Fruit fly (Drosophila melanogaster) whole organism, embryonic: ENCODE results near the gene mask.

ENCODE experiments used
- Abd-B ChIP-seq: fragments of 200-800 bp; sonication (Bioruptor generic); optimal IDR thresholded peaks from 2 replicates; lab custom pipeline; 2018; ENCODE audit warnings: missing biosample characterization, mild to moderate bottlenecking, missing genetic modification characterization, moderate library complexity
- Ada2b ChIP-seq: fragments of 200-800 bp; sonication (Bioruptor generic); IDR thresholded peaks from 2 replicates; pipeline ENCODE4 v1.3.6; 2022; ENCODE audit warnings: missing biosample characterization, missing genetic modification characterization
- Aef1 ChIP-seq: fragments of 200-800 bp; sonication (Bioruptor generic); IDR thresholded peaks from 3 replicates; pipeline ENCODE4 v1.3.6; 2022; ENCODE audit warnings: missing biosample characterization, missing genetic modification characterization
- Bgb ChIP-seq: fragments of 200-800 bp; sonication (Bioruptor generic); IDR thresholded peaks from 2 replicates; pipeline ENCODE4 v1.3.6; 2022; ENCODE audit warnings: missing biosample characterization, missing genetic modification characterization; ENCODE audit not compliant: partially characterized antibody
- CG1024 ChIP-seq: fragments of 200-800 bp; sonication (Bioruptor generic); IDR thresholded peaks from 2 replicates; pipeline ENCODE4 v1.3.6; 2022; ENCODE audit warnings: missing biosample characterization, missing genetic modification characterization
- CG10366 ChIP-seq: fragments of 200-800 bp; sonication (Bioruptor generic); IDR thresholded peaks from 2 replicates; pipeline ENCODE4 v1.3.6; 2022; ENCODE audit warnings: missing biosample characterization, missing genetic modification characterization
- CG10959 ChIP-seq: fragments of 200-800 bp; sonication (Bioruptor generic); IDR thresholded peaks from 2 replicates; pipeline ENCODE4 v1.3.6; 2022; ENCODE audit warnings: missing biosample characterization, missing genetic modification characterization
- CG11085 ChIP-seq: fragments of 200-800 bp; sonication (Bioruptor generic); IDR thresholded peaks from 2 replicates; pipeline ENCODE4 v1.3.6; 2022; ENCODE audit warnings: missing biosample characterization, missing genetic modification characterization
- CG11723 ChIP-seq: fragments of 200-800 bp; sonication (Bioruptor generic); optimal IDR thresholded peaks from 2 replicates; lab custom pipeline; 2017; ENCODE audit warnings: missing biosample characterization, mild to moderate bottlenecking, missing genetic modification characterization
- CG12071 ChIP-seq: fragments of 200-800 bp; sonication (Bioruptor generic); optimal IDR thresholded peaks from 3 replicates; lab custom pipeline; 2018; ENCODE audit warnings: missing biosample characterization, mild to moderate bottlenecking, missing genetic modification characterization
- CG13296 ChIP-seq: fragments of 200-800 bp; sonication (Bioruptor generic); optimal IDR thresholded peaks from 3 replicates; lab custom pipeline; 2018; ENCODE audit warnings: missing biosample characterization, mild to moderate bottlenecking, missing genetic modification characterization
- CG14441 ChIP-seq: fragments of 200-800 bp; sonication (Bioruptor generic); IDR thresholded peaks from 2 replicates; pipeline ENCODE4 v1.3.6; 2022; ENCODE audit warnings: missing biosample characterization, missing genetic modification characterization
- CG16863 ChIP-seq: fragments of 200-800 bp; sonication (Bioruptor generic); optimal IDR thresholded peaks from 3 replicates; lab custom pipeline; 2016; ENCODE audit warnings: missing biosample characterization, missing genetic modification characterization
- CG17361 ChIP-seq: fragments of 200-800 bp; sonication (Bioruptor generic); IDR thresholded peaks from 3 replicates; pipeline ENCODE4 v1.3.6; 2022; ENCODE audit warnings: missing biosample characterization, missing genetic modification characterization
- CG18599 ChIP-seq: fragments of 200-800 bp; sonication (Bioruptor generic); optimal IDR thresholded peaks from 3 replicates; lab custom pipeline; 2017; ENCODE audit warnings: missing biosample characterization, missing genetic modification characterization, mild to moderate bottlenecking, moderate library complexity, missing genetic modification reagents
- CG30403 ChIP-seq: fragments of 200-800 bp; sonication (Bioruptor generic); optimal IDR thresholded peaks from 3 replicates; lab custom pipeline; 2016; ENCODE audit warnings: missing biosample characterization, missing genetic modification characterization
- CG3065 ChIP-seq: fragments of 200-800 bp; sonication (Bioruptor generic); optimal IDR thresholded peaks from 2 replicates; lab custom pipeline; 2016; ENCODE audit warnings: missing biosample characterization, missing genetic modification characterization
- CG31224 ChIP-seq: fragments of 200-800 bp; sonication (Bioruptor generic); IDR thresholded peaks from 2 replicates; pipeline ENCODE4 v1.3.6; 2022; ENCODE audit warnings: missing biosample characterization, missing genetic modification characterization
- CG33213 ChIP-seq: fragments of 200-800 bp; sonication (Bioruptor generic); optimal IDR thresholded peaks from 3 replicates; lab custom pipeline; 2016; ENCODE audit warnings: missing biosample characterization, missing genetic modification characterization
- CG7271 ChIP-seq: fragments of 200-800 bp; sonication (Bioruptor generic); optimal IDR thresholded peaks from 2 replicates; lab custom pipeline; 2018; ENCODE audit warnings: missing biosample characterization, mild to moderate bottlenecking, missing genetic modification characterization, moderate library complexity
- CG7556 ChIP-seq: fragments of 200-800 bp; sonication (Bioruptor generic); optimal IDR thresholded peaks from 2 replicates; lab custom pipeline; 2017; ENCODE audit warnings: missing biosample characterization, mild to moderate bottlenecking, missing genetic modification characterization
- CG7786 ChIP-seq: fragments of 200-800 bp; sonication (Bioruptor generic); optimal IDR thresholded peaks from 2 replicates; lab custom pipeline; 2016; ENCODE audit warnings: missing biosample characterization, missing genetic modification characterization
- CG7839 ChIP-seq: fragments of 200-800 bp; sonication (Bioruptor generic); optimal IDR thresholded peaks from 3 replicates; lab custom pipeline; 2018; ENCODE audit warnings: missing biosample characterization, mild to moderate bottlenecking, missing genetic modification characterization, moderate library complexity
- CG8944 ChIP-seq: fragments of 200-800 bp; sonication (Bioruptor generic); optimal IDR thresholded peaks from 3 replicates; lab custom pipeline; 2016; ENCODE audit warnings: missing biosample characterization, missing genetic modification characterization
- CG9797 ChIP-seq: fragments of 200-800 bp; sonication (Bioruptor generic); optimal IDR thresholded peaks from 3 replicates; lab custom pipeline; 2018; ENCODE audit warnings: missing biosample characterization, mild to moderate bottlenecking, missing genetic modification characterization
- D19B ChIP-seq: fragments of 200-800 bp; sonication (Bioruptor generic); optimal IDR thresholded peaks from 2 replicates; lab custom pipeline; 2017; ENCODE audit warnings: missing biosample characterization, mild to moderate bottlenecking, missing genetic modification characterization
- HLH54F ChIP-seq: fragments of 200-800 bp; sonication (Bioruptor generic); optimal IDR thresholded peaks from 3 replicates; lab custom pipeline; 2016; ENCODE audit warnings: missing biosample characterization, missing genetic modification characterization
- Hand ChIP-seq: fragments of 200-800 bp; sonication (Bioruptor generic); optimal IDR thresholded peaks from 2 replicates; lab custom pipeline; 2017; ENCODE audit warnings: mild to moderate bottlenecking, missing biosample characterization, missing genetic modification reagents, missing genetic modification characterization
- Lim3 ChIP-seq: fragments of 200-800 bp; sonication (Bioruptor generic); IDR thresholded peaks from 2 replicates; pipeline ENCODE4 v1.3.6; 2022; ENCODE audit warnings: missing biosample characterization, missing genetic modification characterization
- MTF-1 ChIP-seq: fragments of 200-800 bp; sonication (Bioruptor generic); optimal IDR thresholded peaks from 2 replicates; lab custom pipeline; 2018; ENCODE audit warnings: missing biosample characterization, mild to moderate bottlenecking, missing genetic modification characterization, borderline replicate concordance
- Max ChIP-seq: fragments of 200-800 bp; sonication (Bioruptor generic); optimal IDR thresholded peaks from 2 replicates; lab custom pipeline; 2016; ENCODE audit warnings: missing biosample characterization, mild to moderate bottlenecking, missing genetic modification characterization
- Spps ChIP-seq: fragments of 200-800 bp; sonication (Bioruptor generic); optimal IDR thresholded peaks from 2 replicates; lab custom pipeline; 2018; ENCODE audit warnings: missing biosample characterization, mild to moderate bottlenecking, missing genetic modification characterization
- ac ChIP-seq: fragments of 200-800 bp; sonication (Bioruptor generic); optimal IDR thresholded peaks from 3 replicates; lab custom pipeline; 2017; ENCODE audit warnings: missing biosample characterization, mild to moderate bottlenecking, missing genetic modification characterization
- ash1 ChIP-seq: fragments of 200-800 bp; sonication (Bioruptor generic); optimal IDR thresholded peaks from 2 replicates; lab custom pipeline; 2018; ENCODE audit warnings: missing biosample characterization, mild to moderate bottlenecking, missing genetic modification characterization
- bowl ChIP-seq: fragments of 200-800 bp; sonication (Bioruptor generic); IDR thresholded peaks from 2 replicates; pipeline ENCODE4 v1.3.6; 2022; ENCODE audit warnings: missing biosample characterization, missing genetic modification characterization
- da ChIP-seq: fragments of 200-800 bp; sonication (Bioruptor generic); optimal IDR thresholded peaks from 2 replicates; lab custom pipeline; 2016; ENCODE audit warnings: missing biosample characterization, missing genetic modification characterization
- dati ChIP-seq: fragments of 200-800 bp; sonication (Bioruptor generic); IDR thresholded peaks from 2 replicates; pipeline ENCODE4 v1.3.6; 2022; ENCODE audit warnings: missing biosample characterization, missing genetic modification characterization
- dmrt99B ChIP-seq: fragments of 200-800 bp; sonication (Bioruptor generic); optimal IDR thresholded peaks from 2 replicates; lab custom pipeline; 2018; ENCODE audit warnings: missing biosample characterization, mild to moderate bottlenecking, missing genetic modification characterization, moderate library complexity
- eyg ChIP-seq: fragments of 200-800 bp; sonication (Bioruptor generic); optimal IDR thresholded peaks from 3 replicates; lab custom pipeline; 2016; ENCODE audit warnings: missing biosample characterization, missing genetic modification characterization
- lbe ChIP-seq: fragments of 200-800 bp; sonication (Bioruptor generic); optimal IDR thresholded peaks from 2 replicates; lab custom pipeline; 2016; ENCODE audit warnings: missing biosample characterization, mild to moderate bottlenecking, missing genetic modification characterization
- scrt ChIP-seq: fragments of 200-800 bp; sonication (Bioruptor generic); optimal IDR thresholded peaks from 2 replicates; lab custom pipeline; 2018; ENCODE audit warnings: missing biosample characterization, mild to moderate bottlenecking, missing genetic modification characterization, moderate library complexity
- seq ChIP-seq: fragments of 200-800 bp; sonication (Bioruptor generic); IDR thresholded peaks from 2 replicates; pipeline ENCODE4 v1.3.6; 2022; ENCODE audit warnings: missing biosample characterization, missing genetic modification characterization
- sug ChIP-seq: fragments of 200-800 bp; optimal IDR thresholded peaks from 2 replicates; lab custom pipeline; 2019; ENCODE audit warnings: missing biosample characterization, mild to moderate bottlenecking, missing genetic modification characterization, moderate library complexity
- toy ChIP-seq: fragments of 200-800 bp; sonication (Bioruptor generic); IDR thresholded peaks from 2 replicates; pipeline ENCODE4 v1.3.6; 2022; ENCODE audit warnings: missing biosample characterization, missing genetic modification characterization
- trem ChIP-seq: fragments of 200-800 bp; optimal IDR thresholded peaks from 3 replicates; lab custom pipeline; 2019; ENCODE audit warnings: missing biosample characterization, mild to moderate bottlenecking, missing genetic modification characterization, moderate library complexity
- unc-4 ChIP-seq: fragments of 200-800 bp; sonication (Bioruptor generic); IDR thresholded peaks from 2 replicates; pipeline ENCODE4 v1.3.6; 2022; ENCODE audit warnings: missing biosample characterization, missing genetic modification characterization; ENCODE audit not compliant: partially characterized antibody
- vfl ChIP-seq: fragments of 200-800 bp; sonication (Bioruptor generic); optimal IDR thresholded peaks from 2 replicates; lab custom pipeline; 2016; ENCODE audit warnings: missing biosample characterization, missing genetic modification characterization
- vnd ChIP-seq: fragments of 200-800 bp; sonication (Bioruptor generic); IDR thresholded peaks from 3 replicates; pipeline ENCODE4 v1.3.6; 2022; ENCODE audit warnings: missing biosample characterization, missing genetic modification characterization; ENCODE audit not compliant: partially characterized antibody
- z ChIP-seq: fragments of 200-800 bp; sonication (Bioruptor generic); IDR thresholded peaks from 3 replicates; pipeline ENCODE4 v1.3.6; 2022; ENCODE audit warnings: missing biosample characterization, missing genetic modification characterization

The mask gene

dm6 chr3R:24294784-24295555 is 64.6 kb downstream of the mask start, which contains the start of gene crb (continued):
- peak; percentile 33 for TF ChIP-seq HLH54F (GFP tag; lab: Kevin White, UChicago)
- TF ChIP-seq CG1024 (GFP tag; lab: Robert Waterston, UW) = no peak; the same call in 1 of the 2 replicates
- TF ChIP-seq Lim3 (GFP tag; lab: Robert Waterston, UW) = no peak
- no peak for TF ChIP-seq CG7271 (tag; lab: Kevin White, UChicago)
- no peak for TF ChIP-seq Spps
- TF ChIP-seq z (GFP tag; lab: Robert Waterston, UW) = no peak
- no peak; the same call in 1 of the 2 replicates for TF ChIP-seq CG10959
- peak; percentile 18 for TF ChIP-seq CG11723 (GFP tag; lab: Kevin White, UChicago)
- peak; percentile 43 for TF ChIP-seq Max
- TF ChIP-seq dati (GFP tag; lab: Robert Waterston, UW) = no peak
- TF ChIP-seq bowl (GFP tag; lab: Robert Waterston, UW) = no peak
- peak; percentile 54 for TF ChIP-seq CG30403 (GFP tag; lab: Kevin White, UChicago)
- TF ChIP-seq da (GFP tag; lab: Kevin White, UChicago) = no peak
- TF ChIP-seq MTF-1 (GFP tag; lab: Kevin White, UChicago) = peak; percentile 20
- no peak for TF ChIP-seq CG7786 (GFP tag; lab: Kevin White, UChicago)
- TF ChIP-seq lbe (GFP tag; lab: Kevin White, UChicago) = peak; percentile 59
- TF ChIP-seq ac (GFP tag; lab: Kevin White, UChicago) = no peak
- TF ChIP-seq ash1 = peak; percentile 27
- TF ChIP-seq seq (GFP tag; lab: Robert Waterston, UW) = no peak
- peak; percentile 37 for TF ChIP-seq CG7556 (GFP tag; lab: Kevin White, UChicago)
- TF ChIP-seq eyg (GFP tag; lab: Kevin White, UChicago) = peak; percentile 2
- no peak for TF ChIP-seq CG31224
- TF ChIP-seq CG12071 (GFP tag; lab: Kevin White, UChicago) = peak; percentile 55
- peak; percentile 34 for TF ChIP-seq CG16863
- TF ChIP-seq Hand (GFP tag; lab: Kevin White, UChicago) = no peak
- TF ChIP-seq sug (tag; lab: Kevin White, UChicago) = peak; percentile 62
- TF ChIP-seq CG8944 = peak; percentile 35
- TF ChIP-seq scrt (GFP tag; lab: Kevin White, UChicago) = peak; percentile 23
- peak; percentile 26 for TF ChIP-seq vfl
- peak; percentile 71 for TF ChIP-seq CG9797 (GFP tag; lab: Kevin White, UChicago)
- peak; percentile 42; the same call in 1 of the 2 replicates for TF ChIP-seq Ada2b (GFP tag; lab: Robert Waterston, UW)
- TF ChIP-seq CG11085 (GFP tag; lab: Robert Waterston, UW) = no peak
- TF ChIP-seq CG33213 (GFP tag; lab: Kevin White, UChicago) = peak; percentile 65
- peak; percentile 17 for TF ChIP-seq Abd-B
- peak; percentile 37 for TF ChIP-seq dmrt99B (tag; lab: Kevin White, UChicago)
- TF ChIP-seq CG3065 (GFP tag; lab: Kevin White, UChicago) = no peak
- peak; percentile 74 for TF ChIP-seq Bgb (GFP tag; lab: Robert Waterston, UW)
- peak; percentile 40; the same call in 1 of the 2 replicates for TF ChIP-seq CG14441 (GFP tag; lab: Robert Waterston, UW)
- no peak; the same call in 1 of the 2 replicates for TF ChIP-seq CG10366 (GFP tag; lab: Robert Waterston, UW)
- peak; percentile 40 for TF ChIP-seq CG13296 (GFP tag; lab: Kevin White, UChicago)
- TF ChIP-seq unc-4 = no peak
- no peak for TF ChIP-seq D19B (GFP tag; lab: Kevin White, UChicago)
- no peak for TF ChIP-seq toy (GFP tag; lab: Robert Waterston, UW)
- TF ChIP-seq trem (tag; lab: Kevin White, UChicago) = peak; percentile 52
- TF ChIP-seq Aef1 (GFP tag; lab: Robert Waterston, UW) = no peak
- TF ChIP-seq vnd (GFP tag; lab: Robert Waterston, UW) = no peak
- peak; percentile 44 for TF ChIP-seq CG18599 (GFP tag; lab: Kevin White, UChicago)
- 0 out of 3 replicates have a peak, but pooled peaks have one; percentile 41 for TF ChIP-seq CG17361 (GFP tag; lab: Robert Waterston, UW)
- peak; percentile 55 for TF ChIP-seq CG7839 (tag; lab: Kevin White, UChicago)
